Fruit fly (Drosophila melanogaster): Measurements from ENCODE around the gene CG15027.

DNA sequence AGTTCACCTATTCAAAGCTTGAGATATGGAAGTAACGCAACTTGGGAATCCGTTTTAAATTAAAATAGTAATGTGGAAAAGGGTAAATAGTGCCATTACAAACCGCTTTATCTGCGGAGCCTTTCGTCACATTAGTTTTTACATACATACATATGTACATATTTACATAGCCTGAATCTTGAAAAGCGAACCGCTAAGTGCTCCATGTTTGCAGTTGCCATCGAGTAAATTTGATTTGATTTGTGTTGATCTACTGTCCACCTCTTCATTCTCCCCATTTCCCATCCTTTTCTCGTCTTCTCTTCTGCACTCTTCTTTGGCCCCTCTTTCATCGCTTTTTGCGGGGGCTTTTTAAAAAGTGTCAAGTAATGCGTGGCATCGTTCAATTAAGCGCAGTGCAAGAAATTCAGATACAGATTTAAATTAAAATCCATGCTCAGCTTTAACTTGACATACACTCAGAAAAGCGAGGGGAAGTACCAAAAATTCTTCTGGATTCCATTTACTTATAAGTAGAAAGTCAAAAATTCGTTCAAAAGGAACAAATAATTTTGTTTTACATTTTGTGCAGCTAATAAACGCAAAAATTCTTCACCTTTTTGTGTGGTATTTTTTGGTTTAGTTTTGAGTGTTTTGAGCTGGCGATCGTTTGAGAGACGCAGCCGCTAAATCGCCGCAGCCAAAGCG is 42.5 kb downstream of the CG15027 start:
- TF ChIP-seq EcR (GFP tag; optimal IDR thresholded peaks at IDR 0.05), result no peak
- TF ChIP-seq fd96Ca (GFP tag; IDR thresholded peaks at IDR 0.05), result peak; percentile 83
